Fruit fly (Drosophila melanogaster): ENCODE results near the gene Naa20B.

The Naa20B gene

dm6 chr2L:13289689-13290088 lies 32.4 kb downstream of the Naa20B start, which contains the start of gene CG31729:
Gene CG31729 (plus strand): TSS chr2L:13289997.
- TF ChIP-seq Med (GFP tag) (peak; percentile 79), CG18476 (GFP tag; optimal IDR thresholded peaks at IDR 0.05) (peak; percentile 21), Xbp1 (GFP tag; optimal IDR thresholded peaks at IDR 0.05) (peak; percentile 25), pzg (GFP tag; optimal IDR thresholded peaks at IDR 0.05) (peak; percentile 47), Hr39 (optimal IDR thresholded peaks at IDR 0.05) (no peak), CG3995 (GFP tag; optimal IDR thresholded peaks at IDR 0.05) (peak; percentile 3), Chrac-16 (GFP tag; optimal IDR thresholded peaks at IDR 0.05) (peak; percentile 13), GATAe (GFP tag; conservative IDR thresholded peaks at IDR 0.05) (no peak), eve (GFP tag; optimal IDR thresholded peaks at IDR 0.05) (no peak), CG13775 (GFP tag; optimal IDR thresholded peaks at IDR 0.05) (no peak), vvl (GFP tag; IDR thresholded peaks at IDR 0.05) (peak; percentile 39; the same call in 1 of the 2 replicates), CG17361 (GFP tag; IDR thresholded peaks at IDR 0.05) (0 out of 3 replicates have a peak, but pooled peaks have one; percentile 8), Dp (GFP tag; optimal IDR thresholded peaks at IDR 0.05) (peak; percentile 83), trem (tag; optimal IDR thresholded peaks at IDR 0.05) (peak; percentile 30), CG5180 (GFP tag; optimal IDR thresholded peaks at IDR 0.05) (no peak), D19A (tag; optimal IDR thresholded peaks at IDR 0.05) (no peak), stwl (tag; optimal IDR thresholded peaks at IDR 0.05) (peak; percentile 59), CG1603 (tag; optimal IDR thresholded peaks at IDR 0.05) (no peak), CG12155 (GFP tag; optimal IDR thresholded peaks at IDR 0.05) (peak; percentile 3), esg (GFP tag; conservative IDR thresholded peaks at IDR 0.05) (no peak), phol (tag; optimal IDR thresholded peaks at IDR 0.05) (peak; percentile 35), Nf-YC (tag; optimal IDR thresholded peaks at IDR 0.05) (no peak), chm (GFP tag; IDR thresholded peaks at IDR 0.05) (no peak), Bdp1 (GFP tag; optimal IDR thresholded peaks at IDR 0.05) (no peak), MESR4 (GFP tag; optimal IDR thresholded peaks at IDR 0.05) (no peak), CG33213 (GFP tag; optimal IDR thresholded peaks at IDR 0.05) (no peak), Six4 (GFP tag; optimal IDR thresholded peaks at IDR 0.05) (peak; percentile 6), CG2120 (GFP tag; optimal IDR thresholded peaks at IDR 0.05) (peak; percentile 27), CG8944 (GFP tag; optimal IDR thresholded peaks at IDR 0.05) (no peak), CG12236 (GFP tag; optimal IDR thresholded peaks at IDR 0.05) (no peak), ftz-f1 (GFP tag; optimal IDR thresholded peaks at IDR 0.05) (peak; percentile 35), CG30403 (GFP tag; optimal IDR thresholded peaks at IDR 0.05) (peak; percentile 41), stc (GFP tag; IDR thresholded peaks at IDR 0.05) (peak; percentile 21; the same call in 1 of the 2 replicates), Fer2 (tag; optimal IDR thresholded peaks at IDR 0.05) (peak; percentile 4), Ets97D (GFP tag; optimal IDR thresholded peaks at IDR 0.05) (peak; percentile 50), Rx (GFP tag; IDR thresholded peaks at IDR 0.05) (no peak), CG14710 (tag; optimal IDR thresholded peaks at IDR 0.05) (peak; percentile 2), CG4820 (GFP tag; optimal IDR thresholded peaks at IDR 0.05) (peak; percentile 33), kah (GFP tag; optimal IDR thresholded peaks at IDR 0.05) (no peak), CG4424 (GFP tag; optimal IDR thresholded peaks at IDR 0.05) (peak; percentile 28), CG31365 (tag; optimal IDR thresholded peaks at IDR 0.05) (no peak), MBD-R2 (GFP tag; IDR thresholded peaks at IDR 0.05) (0 out of 2 replicates have a peak, but pooled peaks have one; percentile 38), pfk (GFP tag; optimal IDR thresholded peaks at IDR 0.05) (no peak), sens (GFP tag) (peak; percentile 85), Xrp1 (GFP tag; IDR thresholded peaks at IDR 0.05) (peak; percentile 37; the same call in 1 of the 2 replicates), E2f2 (GFP tag; IDR thresholded peaks at IDR 0.05) (peak; percentile 91), CG3847 (GFP tag; IDR thresholded peaks at IDR 0.05) (peak; percentile 28; the same call in 1 of the 2 replicates), gce (GFP tag; IDR thresholded peaks at IDR 0.05) (no peak), ind (GFP tag; optimal IDR thresholded peaks at IDR 0.05) (peak; percentile 38), CG32767 (GFP tag; IDR thresholded peaks at IDR 0.05) (no peak), CG10267 (tag; optimal IDR thresholded peaks at IDR 0.05) (peak; percentile 86), HLHmδ (GFP tag; optimal IDR thresholded peaks at IDR 0.05) (no peak)

All from whole organism, embryonic.